Fruit fly (Drosophila melanogaster) whole organism, embryonic: Measurements from ENCODE around the gene CG5399.

Experiments
- Asciz ChIP-seq: fragments of 200-800 bp; sonication (Bioruptor generic); optimal IDR thresholded peaks from 2 replicates; lab custom pipeline; 2017; ENCODE audit warnings: missing biosample characterization, mild to moderate bottlenecking, missing genetic modification characterization, missing genetic modification reagents
- BEAF-32 ChIP-seq: fragments of 200-800 bp; sonication (Bioruptor generic); optimal IDR thresholded peaks from 3 replicates; lab custom pipeline; 2017; ENCODE audit warnings: missing biosample characterization, missing genetic modification characterization, mild to moderate bottlenecking, moderate library complexity, missing genetic modification reagents
- CG1024 ChIP-seq: fragments of 200-800 bp; sonication (Bioruptor generic); IDR thresholded peaks from 2 replicates; pipeline ENCODE4 v1.3.6; 2022; ENCODE audit warnings: missing biosample characterization, missing genetic modification characterization
- CG11085 ChIP-seq: fragments of 200-800 bp; sonication (Bioruptor generic); IDR thresholded peaks from 2 replicates; pipeline ENCODE4 v1.3.6; 2022; ENCODE audit warnings: missing biosample characterization, missing genetic modification characterization
- CG11504 ChIP-seq: fragments of 200-800 bp; sonication (Bioruptor generic); optimal IDR thresholded peaks from 3 replicates; lab custom pipeline; 2019; ENCODE audit warnings: missing biosample characterization, mild to moderate bottlenecking, missing genetic modification characterization, moderate library complexity
- CG16779 ChIP-seq: fragments of 200-800 bp; sonication (Bioruptor generic); IDR thresholded peaks from 2 replicates; pipeline ENCODE4 v1.3.6; 2022; ENCODE audit warnings: missing biosample characterization, missing genetic modification characterization
- CG2712 ChIP-seq: fragments of 200-800 bp; optimal IDR thresholded peaks from 3 replicates; lab custom pipeline; 2019; ENCODE audit warnings: missing biosample characterization, mild to moderate bottlenecking, missing genetic modification characterization, moderate library complexity
- CG3065 ChIP-seq: fragments of 200-800 bp; sonication (Bioruptor generic); optimal IDR thresholded peaks from 2 replicates; lab custom pipeline; 2016; ENCODE audit warnings: missing biosample characterization, missing genetic modification characterization
- CG31441 ChIP-seq: fragments of 200-800 bp; sonication (Bioruptor generic); IDR thresholded peaks from 2 replicates; pipeline ENCODE4 v1.3.6; 2022; ENCODE audit warnings: missing biosample characterization, missing genetic modification characterization
- CG32767 ChIP-seq: fragments of 200-800 bp; sonication (Bioruptor generic); IDR thresholded peaks from 2 replicates; pipeline ENCODE4 v1.3.6; 2022; ENCODE audit warnings: missing biosample characterization, missing genetic modification characterization
- CG6175 ChIP-seq: fragments of 200-800 bp; sonication (Bioruptor generic); IDR thresholded peaks from 3 replicates; pipeline ENCODE4 v1.3.6; 2022; ENCODE audit warnings: missing biosample characterization, missing genetic modification characterization
- CG8944 ChIP-seq: fragments of 200-800 bp; sonication (Bioruptor generic); optimal IDR thresholded peaks from 3 replicates; lab custom pipeline; 2016; ENCODE audit warnings: missing biosample characterization, missing genetic modification characterization
- Dip2 ChIP-seq: fragments of 200-800 bp; sonication (Bioruptor generic); IDR thresholded peaks from 2 replicates; pipeline ENCODE4 v1.3.6; 2022; ENCODE audit warnings: missing biosample characterization, missing genetic modification characterization
- GATAe ChIP-seq: fragments of 200-800 bp; sonication (Bioruptor generic); conservative IDR thresholded peaks from 2 replicates; pipeline ENCODE4 v1.3.6; 2022; ENCODE audit warnings: missing biosample characterization, missing genetic modification characterization
- Hand ChIP-seq: fragments of 200-800 bp; sonication (Bioruptor generic); optimal IDR thresholded peaks from 2 replicates; lab custom pipeline; 2017; ENCODE audit warnings: mild to moderate bottlenecking, missing biosample characterization, missing genetic modification reagents, missing genetic modification characterization
- Max ChIP-seq: fragments of 200-800 bp; sonication (Bioruptor generic); optimal IDR thresholded peaks from 2 replicates; lab custom pipeline; 2016; ENCODE audit warnings: missing biosample characterization, mild to moderate bottlenecking, missing genetic modification characterization
- Med ChIP-seq: fragments of 200-800 bp; sonication (Bioruptor generic); peaks from one replicate; lab custom pipeline; 2016; ENCODE audit warnings: missing biosample characterization, missing genetic modification characterization, mild to moderate bottlenecking, inconsistent platforms, moderate library complexity
- Mrtf ChIP-seq: fragments of 200-800 bp; sonication (Bioruptor generic); IDR thresholded peaks from 3 replicates; pipeline ENCODE4 v1.3.6; 2022; ENCODE audit warnings: missing biosample characterization, missing genetic modification characterization
- NC2β ChIP-seq: fragments of 200-800 bp; sonication (Bioruptor generic); optimal IDR thresholded peaks from 2 replicates; lab custom pipeline; 2016; ENCODE audit warnings: missing biosample characterization, missing genetic modification characterization
- NK7.1 ChIP-seq: fragments of 200-800 bp; sonication (Bioruptor generic); optimal IDR thresholded peaks from 3 replicates; lab custom pipeline; 2016; ENCODE audit warnings: missing biosample characterization, missing genetic modification characterization
- Rx ChIP-seq: fragments of 200-800 bp; sonication (Bioruptor generic); IDR thresholded peaks from 2 replicates; pipeline ENCODE4 v1.3.6; 2022; ENCODE audit warnings: missing biosample characterization, missing genetic modification characterization
- Xrp1 ChIP-seq: fragments of 200-800 bp; sonication (Bioruptor generic); IDR thresholded peaks from 2 replicates; pipeline ENCODE4 v1.3.6; 2022; ENCODE audit warnings: missing biosample characterization, missing genetic modification characterization
- ap ChIP-seq: fragments of 200-800 bp; sonication (Bioruptor generic); IDR thresholded peaks from 2 replicates; pipeline ENCODE4 v1.3.6; 2022; ENCODE audit warnings: missing biosample characterization, missing genetic modification characterization
- bab2 ChIP-seq: fragments of 200-800 bp; sonication (Bioruptor generic); optimal IDR thresholded peaks from 2 replicates; lab custom pipeline; 2016; ENCODE audit warnings: missing biosample characterization, missing genetic modification characterization
- cad ChIP-seq: fragments of >200 bp; optimal IDR thresholded peaks from 2 replicates; lab custom pipeline; 2017; ENCODE audit warnings: missing biosample characterization, missing genetic modification characterization
- dmrt11E ChIP-seq: fragments of 200-800 bp; sonication (Bioruptor generic); optimal IDR thresholded peaks from 3 replicates; lab custom pipeline; 2018; ENCODE audit warnings: missing biosample characterization, mild to moderate bottlenecking, missing genetic modification characterization, moderate library complexity
- gem ChIP-seq: fragments of 200-800 bp; sonication (Bioruptor generic); optimal IDR thresholded peaks from 2 replicates; lab custom pipeline; 2019; ENCODE audit warnings: missing biosample characterization, mild to moderate bottlenecking, missing genetic modification characterization, moderate library complexity
- grau ChIP-seq: fragments of 200-800 bp; optimal IDR thresholded peaks from 3 replicates; lab custom pipeline; 2019; ENCODE audit warnings: missing biosample characterization, mild to moderate bottlenecking, missing genetic modification characterization, moderate library complexity
- grn ChIP-seq: fragments of 200-800 bp; sonication (Bioruptor generic); optimal IDR thresholded peaks from 3 replicates; lab custom pipeline; 2017; ENCODE audit warnings: missing biosample characterization, missing genetic modification characterization
- jumu ChIP-seq: fragments of 200-800 bp; sonication (Bioruptor generic); optimal IDR thresholded peaks from 3 replicates; lab custom pipeline; 2016; ENCODE audit warnings: missing biosample characterization, missing genetic modification characterization
- maf-S ChIP-seq: fragments of 200-800 bp; sonication (Bioruptor generic); optimal IDR thresholded peaks from 2 replicates; lab custom pipeline; 2016; ENCODE audit warnings: missing biosample characterization, missing genetic modification characterization
- mirr ChIP-seq: fragments of 200-800 bp; sonication (Bioruptor generic); optimal IDR thresholded peaks from 3 replicates; lab custom pipeline; 2018; ENCODE audit warnings: missing biosample characterization, mild to moderate bottlenecking, missing genetic modification characterization
- nau ChIP-seq: fragments of 200-800 bp; sonication (Bioruptor generic); optimal IDR thresholded peaks from 3 replicates; lab custom pipeline; 2017; ENCODE audit warnings: missing biosample characterization, mild to moderate bottlenecking, missing genetic modification characterization, missing genetic modification reagents
- phol ChIP-seq: fragments of 200-800 bp; sonication (Bioruptor generic); optimal IDR thresholded peaks from 3 replicates; lab custom pipeline; 2018; ENCODE audit warnings: missing biosample characterization, mild to moderate bottlenecking, missing genetic modification characterization, moderate library complexity
- pita ChIP-seq: fragments of 200-800 bp; sonication (Bioruptor generic); optimal IDR thresholded peaks from 2 replicates; lab custom pipeline; 2017; ENCODE audit warnings: missing biosample characterization, mild to moderate bottlenecking, missing genetic modification characterization
- prd ChIP-seq, 3 experiments: fragments of >200 bp in 2 of 3; fragments of 200-800 bp in 1 of 3; sonication (Bioruptor generic) in 1 of 3; optimal IDR thresholded peaks in 2 of 3; IDR thresholded peaks in 1 of 3; 2 replicates in 2 of 3; 3 replicates in 1 of 3; pipeline versions ENCODE4 v1.3.6 to Lab custom; 2017 to 2022; ENCODE audit warnings: missing biosample characterization in 1 of 3, missing genetic modification characterization in 1 of 3
- pros ChIP-seq: fragments of 200-800 bp; sonication (Bioruptor generic); optimal IDR thresholded peaks from 3 replicates; lab custom pipeline; 2019; ENCODE audit warnings: missing biosample characterization, mild to moderate bottlenecking, missing genetic modification characterization, moderate library complexity
- row ChIP-seq: fragments of 200-800 bp; sonication (Bioruptor generic); IDR thresholded peaks from 3 replicates; pipeline ENCODE4 v1.3.6; 2022; ENCODE audit warnings: missing biosample characterization, missing genetic modification characterization
- sens ChIP-seq: fragments of 200-800 bp; sonication (Bioruptor generic); peaks from one replicate; lab custom pipeline; 2016; ENCODE audit warnings: missing biosample characterization, missing genetic modification characterization
- sna ChIP-seq: fragments of 200-800 bp; sonication (Bioruptor generic); IDR thresholded peaks from 2 replicates; pipeline ENCODE4 v1.3.6; 2022; ENCODE audit warnings: missing biosample characterization, missing genetic modification characterization; ENCODE audit not compliant: partially characterized antibody
- stwl ChIP-seq: fragments of 200-800 bp; sonication (Bioruptor generic); optimal IDR thresholded peaks from 3 replicates; lab custom pipeline; 2018; ENCODE audit warnings: missing biosample characterization, mild to moderate bottlenecking, missing genetic modification characterization, moderate library complexity
- tll ChIP-seq, 2 experiments: fragments of 200-800 bp in 1 of 2; fragments of >200 bp in 1 of 2; sonication (Bioruptor generic) in 1 of 2; optimal IDR thresholded peaks; 2 replicates each; lab custom pipeline; 2017 to 2019; ENCODE audit warnings: missing biosample characterization in 2 of 2, missing genetic modification characterization in 2 of 2, mild to moderate bottlenecking in 1 of 2, moderate library complexity in 1 of 2
- trh ChIP-seq: fragments of 200-800 bp; sonication (Bioruptor generic); optimal IDR thresholded peaks from 2 replicates; lab custom pipeline; 2016; ENCODE audit warnings: missing biosample characterization, missing genetic modification characterization
- twi ChIP-seq: fragments of 200-800 bp; optimal IDR thresholded peaks from 2 replicates; lab custom pipeline; 2019; ENCODE audit warnings: missing biosample characterization, mild to moderate bottlenecking, missing genetic modification characterization, moderate library complexity
- unpg ChIP-seq: fragments of 200-800 bp; sonication (Bioruptor generic); optimal IDR thresholded peaks from 3 replicates; lab custom pipeline; 2018; ENCODE audit warnings: missing biosample characterization, mild to moderate bottlenecking, missing genetic modification characterization, moderate library complexity
- zen ChIP-seq: fragments of 200-800 bp; sonication (Bioruptor generic); optimal IDR thresholded peaks from 3 replicates; lab custom pipeline; 2018; ENCODE audit warnings: missing biosample characterization, mild to moderate bottlenecking, missing genetic modification characterization, moderate library complexity
- zfh1 ChIP-seq: fragments of 200-800 bp; sonication (Bioruptor generic); IDR thresholded peaks from 3 replicates; pipeline ENCODE4 v1.3.6; 2022; ENCODE audit warnings: missing biosample characterization, missing genetic modification characterization

CG5399 gene

DNA sequence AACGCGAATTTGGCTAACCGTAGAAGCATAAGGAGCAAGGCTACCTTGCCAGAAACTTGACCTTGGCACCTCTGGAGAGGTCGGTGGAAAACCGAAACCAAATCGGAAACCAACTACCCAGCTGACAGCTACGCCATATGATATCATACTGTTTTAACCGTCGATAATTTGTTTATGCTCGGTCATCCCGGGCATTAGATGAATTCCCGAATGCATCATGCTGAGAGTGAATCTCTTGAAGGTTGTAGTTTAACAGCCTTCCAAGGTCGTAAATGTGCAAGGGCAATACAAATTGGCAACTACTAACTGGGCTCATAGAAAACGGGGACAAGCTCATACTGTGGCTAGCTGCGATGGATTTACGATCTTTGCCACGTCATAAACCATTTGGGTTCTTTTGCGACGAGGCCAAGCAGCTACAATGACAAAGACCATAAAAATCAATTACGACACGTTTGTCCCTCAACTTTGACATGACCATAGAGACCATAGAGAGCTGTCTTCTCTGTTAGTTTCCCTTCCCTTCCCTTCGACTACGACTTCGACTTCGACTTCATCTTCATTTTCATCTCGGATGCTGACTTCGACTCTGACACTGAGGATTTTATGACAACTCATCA, 41.2 kb upstream of the CG5399 start (continued):
- no peak for TF ChIP-seq maf-S (GFP tag; lab: Kevin White, UChicago)
- TF ChIP-seq CG6175 = no peak
- TF ChIP-seq CG16779 = no peak
- no peak for TF ChIP-seq Mrtf (GFP tag; lab: Robert Waterston, UW)
- no peak for TF ChIP-seq grn (GFP tag; lab: Kevin White, UChicago)

DNA sequence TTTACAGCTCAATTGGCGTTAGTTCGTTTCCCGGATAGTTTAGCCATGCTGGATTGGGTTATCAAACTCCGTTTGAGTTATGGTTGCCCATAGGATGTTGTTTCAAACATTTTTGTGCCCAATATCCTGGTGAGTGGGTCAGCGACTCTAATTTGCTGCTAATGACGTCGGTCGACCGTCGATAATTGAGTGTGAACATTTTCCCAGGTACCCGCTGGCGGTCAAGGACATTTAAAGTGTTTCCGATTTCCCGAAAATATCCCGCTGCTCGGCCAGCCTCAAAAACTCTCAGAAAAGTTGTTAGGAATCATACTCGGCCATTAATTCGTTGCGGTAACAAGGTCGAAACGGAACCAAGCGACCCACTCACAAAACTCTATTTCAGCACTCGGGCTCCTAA, 40.2 kb upstream of the CG5399 start:
- TF ChIP-seq unpg (GFP tag; lab: Kevin White, UChicago) (no peak), tll (GFP tag; optimal IDR thresholded peaks at IDR 0.05; lab: Kevin White, UChicago) (peak in 1 of 2 experiments; percentile 59), prd (optimal IDR thresholded peaks at IDR 0.05; lab: Kevin White, UChicago) (no peak), prd (GFP tag; IDR thresholded peaks at IDR 0.05; lab: Robert Waterston, UW) (peak; percentile 44; the same call in 1 of the 3 replicates), zen (peak; percentile 97), cad (peak; percentile 47), ap (GFP tag; lab: Robert Waterston, UW) (no peak)

DNA sequence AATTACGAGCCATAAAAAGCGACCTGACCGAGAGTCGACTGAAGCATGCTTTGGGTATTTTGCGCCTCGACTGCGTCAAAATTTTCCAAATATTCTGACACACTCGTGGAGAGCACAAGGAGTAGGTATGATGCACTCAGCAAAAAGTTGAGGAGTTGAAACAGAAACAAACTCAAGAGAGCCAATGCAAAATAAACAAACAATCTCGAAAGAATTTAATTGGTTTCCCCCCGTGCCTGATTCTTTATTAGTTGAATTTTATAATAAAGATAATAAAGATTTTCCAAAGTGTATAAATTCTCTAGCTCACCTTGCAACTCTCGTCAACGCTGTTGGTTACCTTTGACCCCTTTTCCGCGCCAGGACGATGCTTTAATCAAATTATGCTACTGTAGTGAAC, 39.6 kb upstream of the CG5399 start:
- peak; percentile 10 for TF ChIP-seq dmrt11E (tag; lab: Kevin White, UChicago)
- no peak for TF ChIP-seq Asciz (GFP tag; lab: Kevin White, UChicago)
- no peak for TF ChIP-seq Max (GFP tag; lab: Kevin White, UChicago)
- TF ChIP-seq CG2712 = peak; percentile 5
- TF ChIP-seq phol (tag; lab: Kevin White, UChicago) = peak; percentile 1
- no peak for TF ChIP-seq mirr (GFP tag; lab: Kevin White, UChicago)
- no peak for TF ChIP-seq CG1024
- peak; percentile 2 for TF ChIP-seq gem (tag; lab: Kevin White, UChicago)
- no peak for TF ChIP-seq CG32767 (GFP tag; lab: Robert Waterston, UW)
- peak; percentile 80 for TF ChIP-seq sens (GFP tag; lab: Kevin White, UChicago)
- 0 out of 3 replicates have a peak, but pooled peaks have one; percentile 13 for TF ChIP-seq row
- TF ChIP-seq Med (GFP tag; lab: Kevin White, UChicago) = peak; percentile 70
- peak; percentile 51; the same call in 1 of the 2 replicates for TF ChIP-seq Xrp1 (GFP tag; lab: Robert Waterston, UW)
- no peak for TF ChIP-seq Rx
- TF ChIP-seq grau (tag; lab: Kevin White, UChicago) = no peak
- no peak for TF ChIP-seq nau (GFP tag; lab: Kevin White, UChicago)
- TF ChIP-seq zfh1 (GFP tag; lab: Robert Waterston, UW) = 0 out of 3 replicates have a peak, but pooled peaks have one; percentile 7

DNA sequence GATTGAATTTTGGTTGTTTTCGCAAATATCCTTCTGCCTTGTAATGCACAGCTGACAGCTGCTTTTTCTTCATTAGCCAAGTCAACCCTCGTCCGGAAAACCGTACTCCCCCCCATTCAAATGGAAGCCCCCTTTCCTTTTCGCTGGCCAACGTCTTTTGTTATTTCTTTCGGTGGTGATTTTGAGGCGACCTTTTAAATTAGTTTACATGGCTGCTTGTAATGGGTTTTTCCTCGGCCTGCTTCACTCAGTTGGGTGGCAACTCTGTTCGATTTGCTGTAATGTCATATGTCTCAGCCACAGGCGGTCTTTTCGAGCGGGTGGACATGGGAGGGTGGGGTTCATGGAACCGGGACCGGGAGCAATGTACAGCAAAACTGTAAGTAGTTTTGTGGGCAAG, 34.6 kb upstream of the CG5399 start:
- peak; percentile 83 for TF ChIP-seq stwl (tag; lab: Kevin White, UChicago)
- no peak for TF ChIP-seq Hand
- no peak for TF ChIP-seq sna (GFP tag; lab: Robert Waterston, UW)
- TF ChIP-seq NK7.1 = no peak
- no peak for TF ChIP-seq CG3065 (GFP tag; lab: Kevin White, UChicago)
- TF ChIP-seq BEAF-32 = no peak
- TF ChIP-seq Dip2 = no peak
- TF ChIP-seq CG11504 (tag; lab: Kevin White, UChicago) = peak; percentile 2
- TF ChIP-seq pita (GFP tag; lab: Kevin White, UChicago) = no peak
- no peak for TF ChIP-seq CG31441 (GFP tag; lab: Robert Waterston, UW)
- peak; percentile 0 for TF ChIP-seq sens (GFP tag; lab: Kevin White, UChicago)
- TF ChIP-seq trh (GFP tag; lab: Kevin White, UChicago) = no peak
- peak; percentile 82 for TF ChIP-seq pros (GFP tag; lab: Kevin White, UChicago)
- no peak for TF ChIP-seq GATAe (GFP tag; lab: Robert Waterston, UW)
- no peak for TF ChIP-seq NC2β (GFP tag; lab: Kevin White, UChicago)
- TF ChIP-seq twi (tag; lab: Kevin White, UChicago) = peak; percentile 33
- TF ChIP-seq jumu = no peak
- TF ChIP-seq CG11085 = no peak
- no peak for TF ChIP-seq CG8944 (GFP tag; lab: Kevin White, UChicago)
- TF ChIP-seq bab2 = no peak
